Fruit fly (Drosophila melanogaster) whole organism, prepupa: ENCODE data around the gene CG17129.
A peak's percentile ranks its signal among the peaks of the same experiment; 100 is the strongest.

ENCODE experiments used
- Blimp-1 ChIP-seq: fragments of 200-800 bp; sonication (Bioruptor generic); optimal IDR thresholded peaks from 3 replicates; lab custom pipeline; 2017; ENCODE audit warnings: missing biosample characterization, missing genetic modification characterization, mild to moderate bottlenecking, moderate library complexity, missing genetic modification reagents
- CG10631 ChIP-seq: fragments of 200-800 bp; sonication (Bioruptor generic); optimal IDR thresholded peaks from 2 replicates; lab custom pipeline; 2016; ENCODE audit warnings: missing biosample characterization, missing genetic modification characterization
- CG10669 ChIP-seq: fragments of 200-800 bp; sonication (Bioruptor generic); optimal IDR thresholded peaks from 3 replicates; lab custom pipeline; 2018; ENCODE audit warnings: missing biosample characterization, mild to moderate bottlenecking, missing genetic modification characterization, moderate library complexity
- CG11294 ChIP-seq: fragments of 200-800 bp; sonication (Bioruptor generic); IDR thresholded peaks from 2 replicates; pipeline ENCODE4 v1.3.6; 2022; ENCODE audit warnings: missing biosample characterization, missing genetic modification characterization
- CG11762 ChIP-seq: fragments of 200-800 bp; sonication (Bioruptor generic); optimal IDR thresholded peaks from 3 replicates; lab custom pipeline; 2016; ENCODE audit warnings: missing biosample characterization, missing genetic modification characterization; ENCODE audit not compliant: insufficient read depth
- CG11902 ChIP-seq: fragments of 200-800 bp; sonication (Bioruptor generic); optimal IDR thresholded peaks from 3 replicates; lab custom pipeline; 2016; ENCODE audit warnings: missing biosample characterization, missing genetic modification characterization
- CG15336 ChIP-seq: fragments of 200-800 bp; sonication (Bioruptor generic); IDR thresholded peaks from 2 replicates; pipeline ENCODE4 v1.3.6; 2022; ENCODE audit warnings: missing biosample characterization, missing genetic modification characterization
- CG1621 ChIP-seq: fragments of 200-800 bp; sonication (Bioruptor generic); optimal IDR thresholded peaks from 3 replicates; lab custom pipeline; 2018; ENCODE audit warnings: missing biosample characterization, mild to moderate bottlenecking, missing genetic modification characterization
- CG31627 ChIP-seq: fragments of 200-800 bp; sonication (Bioruptor generic); optimal IDR thresholded peaks from 3 replicates; lab custom pipeline; 2016; ENCODE audit warnings: missing biosample characterization, missing genetic modification characterization
- CG3919 ChIP-seq: fragments of 200-800 bp; sonication (Bioruptor generic); optimal IDR thresholded peaks from 3 replicates; lab custom pipeline; 2016; ENCODE audit warnings: missing biosample characterization, missing genetic modification characterization
- CG4318 ChIP-seq: fragments of 200-800 bp; sonication (Bioruptor generic); optimal IDR thresholded peaks from 3 replicates; lab custom pipeline; 2017; ENCODE audit warnings: missing biosample characterization, mild to moderate bottlenecking, missing genetic modification characterization
- CG6163 ChIP-seq: fragments of 200-800 bp; sonication (Bioruptor generic); IDR thresholded peaks from 3 replicates; pipeline ENCODE4 v1.3.6; 2022; ENCODE audit warnings: missing biosample characterization, missing genetic modification characterization
- CG6276 ChIP-seq: fragments of 200-800 bp; sonication (Bioruptor generic); optimal IDR thresholded peaks from 2 replicates; lab custom pipeline; 2017; ENCODE audit warnings: missing biosample characterization, mild to moderate bottlenecking, missing genetic modification characterization
- CG6792 ChIP-seq: fragments of 200-800 bp; sonication (Bioruptor generic); optimal IDR thresholded peaks from 3 replicates; lab custom pipeline; 2016; ENCODE audit warnings: missing biosample characterization, missing genetic modification characterization
- CG6808 ChIP-seq: fragments of 200-800 bp; sonication (Bioruptor generic); optimal IDR thresholded peaks from 3 replicates; lab custom pipeline; 2017; ENCODE audit warnings: missing biosample characterization, missing genetic modification characterization, mild to moderate bottlenecking, moderate library complexity, missing genetic modification reagents
- CG6854 ChIP-seq: fragments of 200-800 bp; sonication (Bioruptor generic); optimal IDR thresholded peaks from 2 replicates; lab custom pipeline; 2017; ENCODE audit warnings: missing biosample characterization, mild to moderate bottlenecking, missing genetic modification characterization
- CG7368 ChIP-seq: fragments of 200-800 bp; sonication (Bioruptor generic); optimal IDR thresholded peaks from 3 replicates; lab custom pipeline; 2016; ENCODE audit warnings: missing biosample characterization, missing genetic modification characterization
- CG8119 ChIP-seq: fragments of 200-800 bp; sonication (Bioruptor generic); IDR thresholded peaks from 3 replicates; pipeline ENCODE4 v1.3.6; 2022; ENCODE audit warnings: missing biosample characterization, missing genetic modification characterization
- CG8632 ChIP-seq: fragments of 200-800 bp; sonication (Bioruptor generic); optimal IDR thresholded peaks from 3 replicates; lab custom pipeline; 2016; ENCODE audit warnings: missing biosample characterization, missing genetic modification characterization
- CG9139 ChIP-seq: fragments of 200-800 bp; sonication (Bioruptor generic); optimal IDR thresholded peaks from 3 replicates; lab custom pipeline; 2017; ENCODE audit warnings: missing biosample characterization, mild to moderate bottlenecking, missing genetic modification characterization
- Eip75B ChIP-seq: fragments of 200-800 bp; sonication (Bioruptor generic); optimal IDR thresholded peaks from 3 replicates; lab custom pipeline; 2016; ENCODE audit warnings: missing biosample characterization, missing genetic modification characterization
- Eip78C ChIP-seq: fragments of 200-800 bp; sonication (Bioruptor generic); peaks from one replicate; lab custom pipeline; 2016; ENCODE audit warnings: missing biosample characterization, missing genetic modification characterization
- Ets21C ChIP-seq: fragments of 200-800 bp; sonication (Bioruptor generic); optimal IDR thresholded peaks from 3 replicates; lab custom pipeline; 2016; ENCODE audit warnings: missing biosample characterization, missing genetic modification characterization
- Ets96B ChIP-seq: fragments of 200-800 bp; optimal IDR thresholded peaks from 2 replicates; lab custom pipeline; 2019; ENCODE audit warnings: missing biosample characterization, mild to moderate bottlenecking, missing genetic modification characterization, moderate library complexity
- Gug ChIP-seq: fragments of 200-800 bp; sonication (Bioruptor generic); IDR thresholded peaks from 2 replicates; pipeline ENCODE4 v1.3.6; 2022; ENCODE audit warnings: missing biosample characterization, missing genetic modification characterization
- Hr39 ChIP-seq: fragments of 200-800 bp; sonication (Bioruptor generic); optimal IDR thresholded peaks from 2 replicates; lab custom pipeline; 2016; ENCODE audit warnings: missing biosample characterization, missing genetic modification characterization
- Hr4 ChIP-seq: fragments of 200-800 bp; sonication (Bioruptor generic); optimal IDR thresholded peaks from 3 replicates; lab custom pipeline; 2016; ENCODE audit warnings: missing biosample characterization, missing genetic modification characterization
- Lpt ChIP-seq: fragments of 200-800 bp; sonication (Bioruptor generic); optimal IDR thresholded peaks from 3 replicates; lab custom pipeline; 2016; ENCODE audit warnings: missing biosample characterization, missing genetic modification characterization
- Met ChIP-seq: fragments of 200-800 bp; sonication (Bioruptor generic); optimal IDR thresholded peaks from 3 replicates; lab custom pipeline; 2016; ENCODE audit warnings: missing biosample characterization, missing genetic modification characterization
- OdsH ChIP-seq: fragments of 200-800 bp; sonication (Bioruptor generic); optimal IDR thresholded peaks from 3 replicates; lab custom pipeline; 2016; ENCODE audit warnings: missing biosample characterization, missing genetic modification characterization
- Sox14 ChIP-seq: fragments of 200-800 bp; sonication (Bioruptor generic); optimal IDR thresholded peaks from 3 replicates; lab custom pipeline; 2016; ENCODE audit warnings: missing biosample characterization, missing genetic modification characterization
- Sox15 ChIP-seq: fragments of 200-800 bp; sonication (Bioruptor generic); optimal IDR thresholded peaks from 3 replicates; lab custom pipeline; 2016; ENCODE audit warnings: missing biosample characterization, missing genetic modification characterization
- achi ChIP-seq: fragments of 200-800 bp; sonication (Bioruptor generic); optimal IDR thresholded peaks from 3 replicates; lab custom pipeline; 2016; ENCODE audit warnings: missing biosample characterization, missing genetic modification characterization
- dac ChIP-seq: fragments of 200-800 bp; sonication (Bioruptor generic); optimal IDR thresholded peaks from 2 replicates; lab custom pipeline; 2017; ENCODE audit warnings: missing biosample characterization, mild to moderate bottlenecking, missing genetic modification characterization
- eg ChIP-seq: fragments of 200-800 bp; sonication (Bioruptor generic); IDR thresholded peaks from 3 replicates; pipeline ENCODE4 v1.3.6; 2022; ENCODE audit warnings: missing biosample characterization, missing genetic modification characterization
- esn ChIP-seq: fragments of 200-800 bp; sonication (Bioruptor generic); optimal IDR thresholded peaks from 2 replicates; lab custom pipeline; 2016; ENCODE audit warnings: missing biosample characterization, mild to moderate bottlenecking, missing genetic modification characterization, moderate library complexity
- fd59A ChIP-seq: fragments of 200-800 bp; sonication (Bioruptor generic); optimal IDR thresholded peaks from 2 replicates; lab custom pipeline; 2017; ENCODE audit warnings: missing biosample characterization, mild to moderate bottlenecking, missing genetic modification characterization, missing genetic modification reagents
- fd85E ChIP-seq: fragments of 200-800 bp; sonication (Bioruptor generic); optimal IDR thresholded peaks from 3 replicates; lab custom pipeline; 2016; ENCODE audit warnings: missing biosample characterization, missing genetic modification characterization
- net ChIP-seq: fragments of 200-800 bp; sonication (Bioruptor generic); optimal IDR thresholded peaks from 3 replicates; lab custom pipeline; 2016; ENCODE audit warnings: missing biosample characterization, missing genetic modification characterization
- salr ChIP-seq, 2 experiments: fragments of 200-800 bp; sonication (Bioruptor generic); optimal IDR thresholded peaks; 3 replicates each; lab custom pipeline; 2016 to 2018; ENCODE audit warnings: missing biosample characterization in 2 of 2, missing genetic modification characterization in 2 of 2, mild to moderate bottlenecking in 1 of 2
- ss ChIP-seq, 2 experiments: fragments of 200-800 bp; sonication (Bioruptor generic); optimal IDR thresholded peaks; 2 replicates in 1 of 2; 3 replicates in 1 of 2; lab custom pipeline; 2017 to 2018; ENCODE audit warnings: mild to moderate bottlenecking in 2 of 2, missing biosample characterization in 2 of 2, missing genetic modification characterization in 2 of 2, moderate library complexity in 1 of 2
- svp ChIP-seq: fragments of 200-800 bp; sonication (Bioruptor generic); peaks from one replicate; lab custom pipeline; 2016; ENCODE audit warnings: missing biosample characterization, missing genetic modification characterization
- topi ChIP-seq: fragments of 200-800 bp; sonication (Bioruptor generic); optimal IDR thresholded peaks from 3 replicates; lab custom pipeline; 2016; ENCODE audit warnings: missing biosample characterization, missing genetic modification characterization
- vri ChIP-seq: fragments of 200-800 bp; sonication (Bioruptor generic); optimal IDR thresholded peaks from 3 replicates; lab custom pipeline; 2016; ENCODE audit warnings: missing biosample characterization, mild to moderate bottlenecking, missing genetic modification characterization

The CG17129 gene

dm6 chr3L:722386-722785, 42.3 kb upstream of the CG17129 start:
- no peak for TF ChIP-seq topi (GFP tag; lab: Kevin White, UChicago)
- TF ChIP-seq CG8119 (GFP tag; lab: Robert Waterston, UW), result peak; percentile 30; the same call in 1 of the 3 replicates
- no peak for TF ChIP-seq Lpt (GFP tag; lab: Kevin White, UChicago)
- peak; percentile 65 for TF ChIP-seq Gug (GFP tag; lab: Robert Waterston, UW)
- TF ChIP-seq eg (GFP tag; lab: Robert Waterston, UW), result peak; percentile 83
- no peak for TF ChIP-seq Ets21C (GFP tag; lab: Kevin White, UChicago)
- TF ChIP-seq fd85E, result no peak
- peak; percentile 63 for TF ChIP-seq CG15336 (GFP tag; lab: Robert Waterston, UW)
- no peak for TF ChIP-seq esn (GFP tag; lab: Kevin White, UChicago)
- no peak for TF ChIP-seq OdsH (GFP tag; lab: Kevin White, UChicago)
- peak; percentile 64 for TF ChIP-seq CG11294 (GFP tag; lab: Robert Waterston, UW)
- TF ChIP-seq CG6163 (GFP tag; lab: Robert Waterston, UW), result peak; percentile 33; the same call in 2 of the 3 replicates

- peak; percentile 52 for TF ChIP-seq CG15336 (GFP tag; lab: Robert Waterston, UW)
- peak; percentile 47; the same call in 1 of the 3 replicates for TF ChIP-seq eg (GFP tag; lab: Robert Waterston, UW)
- no peak for TF ChIP-seq svp (GFP tag; lab: Kevin White, UChicago)
- no peak for TF ChIP-seq CG1621 (tag; lab: Kevin White, UChicago)
- TF ChIP-seq Met, result no peak
- peak in 1 of 2 experiments; percentile 80 for TF ChIP-seq ss (GFP tag; optimal IDR thresholded peaks at IDR 0.05; lab: Kevin White, UChicago)
- TF ChIP-seq CG8632 (GFP tag; lab: Kevin White, UChicago), result no peak
- TF ChIP-seq CG6163 (GFP tag; lab: Robert Waterston, UW), result peak; percentile 69
- TF ChIP-seq Sox15 (GFP tag; lab: Kevin White, UChicago), result no peak
- no peak for TF ChIP-seq dac (GFP tag; lab: Kevin White, UChicago)
- peak; percentile 32; the same call in 1 of the 2 replicates for TF ChIP-seq CG11294 (GFP tag; lab: Robert Waterston, UW)
- TF ChIP-seq Hr4 (GFP tag; lab: Kevin White, UChicago), result peak; percentile 30
- TF ChIP-seq net (GFP tag; lab: Kevin White, UChicago), result no peak
- no peak for TF ChIP-seq fd59A (GFP tag; lab: Kevin White, UChicago)
- no peak for TF ChIP-seq achi (GFP tag; lab: Kevin White, UChicago)
- TF ChIP-seq salr (GFP tag; optimal IDR thresholded peaks at IDR 0.05; lab: Kevin White, UChicago), result no peak
- peak; percentile 25; the same call in 1 of the 2 replicates for TF ChIP-seq Gug (GFP tag; lab: Robert Waterston, UW)
- no peak for TF ChIP-seq vri
- no peak for TF ChIP-seq CG7368 (GFP tag; lab: Kevin White, UChicago)
- 0 out of 3 replicates have a peak, but pooled peaks have one; percentile 18 for TF ChIP-seq CG8119 (GFP tag; lab: Robert Waterston, UW)
- TF ChIP-seq Eip78C (GFP tag; lab: Kevin White, UChicago), result peak; percentile 30
These were observed 41.7 kb upstream of the CG17129 start for dm6 chr3L:721863-722262.

dm6 chr3L:721026-721425, 40.9 kb upstream of the CG17129 start:
- TF ChIP-seq CG11902 (GFP tag; lab: Kevin White, UChicago), result no peak
- TF ChIP-seq CG6854 (GFP tag; lab: Kevin White, UChicago), result no peak
- peak; percentile 40 for TF ChIP-seq OdsH (GFP tag; lab: Kevin White, UChicago)
- TF ChIP-seq Blimp-1, result no peak
- peak; percentile 87 for TF ChIP-seq CG15336 (GFP tag; lab: Robert Waterston, UW)
- peak; percentile 66 for TF ChIP-seq Gug (GFP tag; lab: Robert Waterston, UW)
- TF ChIP-seq CG6792 (GFP tag; lab: Kevin White, UChicago), result no peak
- TF ChIP-seq Eip75B (GFP tag; lab: Kevin White, UChicago), result peak; percentile 40
- TF ChIP-seq CG8119 (GFP tag; lab: Robert Waterston, UW), result peak; percentile 83
- TF ChIP-seq CG4318 (GFP tag; lab: Kevin White, UChicago), result peak; percentile 57
- peak; percentile 83; the same call in 2 of the 3 replicates for TF ChIP-seq CG6163 (GFP tag; lab: Robert Waterston, UW)
- no peak for TF ChIP-seq ss (GFP tag; optimal IDR thresholded peaks at IDR 0.05; lab: Kevin White, UChicago)
- TF ChIP-seq Met, result no peak
- TF ChIP-seq Ets96B (tag; lab: Kevin White, UChicago), result no peak
- no peak for TF ChIP-seq CG10669 (GFP tag; lab: Kevin White, UChicago)
- no peak for TF ChIP-seq CG31627 (GFP tag; lab: Kevin White, UChicago)
- TF ChIP-seq eg (GFP tag; lab: Robert Waterston, UW), result peak; percentile 83
- TF ChIP-seq Hr4 (GFP tag; lab: Kevin White, UChicago), result peak; percentile 47
- peak; percentile 38 for TF ChIP-seq Eip78C (GFP tag; lab: Kevin White, UChicago)
- TF ChIP-seq CG10631 (GFP tag; lab: Kevin White, UChicago), result peak; percentile 66
- peak; percentile 41 for TF ChIP-seq CG3919 (GFP tag; lab: Kevin White, UChicago)
- peak; percentile 50 for TF ChIP-seq Lpt (GFP tag; lab: Kevin White, UChicago)
- no peak for TF ChIP-seq vri
- no peak for TF ChIP-seq CG6808 (GFP tag; lab: Kevin White, UChicago)
- peak; percentile 6 for TF ChIP-seq esn (GFP tag; lab: Kevin White, UChicago)
- peak; percentile 21 for TF ChIP-seq Sox14 (GFP tag; lab: Kevin White, UChicago)
- TF ChIP-seq CG11294 (GFP tag; lab: Robert Waterston, UW), result peak; percentile 65
- TF ChIP-seq CG11762 (GFP tag; lab: Kevin White, UChicago), result no peak
- peak; percentile 56 for TF ChIP-seq dac (GFP tag; lab: Kevin White, UChicago)
- TF ChIP-seq Hr39, result no peak
- TF ChIP-seq CG6276 (GFP tag; lab: Kevin White, UChicago), result peak; percentile 39
- no peak for TF ChIP-seq CG9139 (GFP tag; lab: Kevin White, UChicago)
